Worm (Caenorhabditis elegans) whole organism, L4 larva: ENCODE measurements around the gene nxf-2.

ENCODE experiments used
- F10B5.3 ChIP-seq: sonication (generic microtip); optimal IDR thresholded peaks from 2 replicates; lab custom pipeline; 2016; ENCODE audit warnings: mild to moderate bottlenecking, missing genetic modification characterization, missing compliant biosample characterization
- F49E8.2 ChIP-seq: sonication (generic microtip); optimal IDR thresholded peaks from 2 replicates; lab custom pipeline; 2016; ENCODE audit warnings: missing compliant biosample characterization, mild to moderate bottlenecking, missing genetic modification characterization, borderline replicate concordance
- R02D3.7 ChIP-seq: fragments of 150-350 bp; sonication (generic microtip); optimal IDR thresholded peaks from 3 replicates; lab custom pipeline; 2014; ENCODE audit warnings: missing biosample characterization, missing genetic modification characterization
- T26A8.4 ChIP-seq: fragments of 200-800 bp; sonication (Bioruptor generic); IDR thresholded peaks from 2 replicates; pipeline ENCODE4 v1.3.6; 2022; ENCODE audit warnings: missing genetic modification characterization, missing compliant biosample characterization
- Y48G9A.11 ChIP-seq: fragments of 200-800 bp; sonication (Bioruptor generic); IDR thresholded peaks from 2 replicates; pipeline ENCODE4 v1.3.6; 2022; ENCODE audit warnings: missing genetic modification reagents, missing genetic modification characterization, missing compliant biosample characterization
- aha-1 ChIP-seq: fragments of 150-350 bp; peaks from one replicate; lab custom pipeline; 2014; ENCODE audit warnings: missing biosample characterization, missing genetic modification characterization
- attf-4 ChIP-seq: sonication (generic microtip); optimal IDR thresholded peaks from 3 replicates; lab custom pipeline; 2017; ENCODE audit warnings: missing biosample characterization, missing genetic modification characterization
- ceh-28 ChIP-seq: fragments of 150-350 bp; optimal IDR thresholded peaks from 2 replicates; lab custom pipeline; 2014; ENCODE audit warnings: missing biosample characterization, missing genetic modification reagents, missing genetic modification characterization
- ceh-44 ChIP-seq: fragments of 200-800 bp; sonication (Bioruptor generic); IDR thresholded peaks from 2 replicates; pipeline ENCODE4 v1.3.6; 2022; ENCODE audit warnings: missing genetic modification reagents, missing genetic modification characterization, missing compliant biosample characterization
- daf-16 ChIP-seq, 3 experiments: sonication (generic microtip); optimal IDR thresholded peaks; 2 replicates each; lab custom pipeline; 2016 to 2017; ENCODE audit warnings: missing genetic modification characterization in 3 of 3, missing genetic modification reagents in 3 of 3, mild to moderate bottlenecking in 2 of 3, missing compliant biosample characterization in 2 of 3, missing biosample characterization in 1 of 3, moderate library complexity in 1 of 3
- daf-8 ChIP-seq: fragments of 200-800 bp; sonication (Bioruptor generic); IDR thresholded peaks from 2 replicates; pipeline ENCODE4 v1.3.6; 2022; ENCODE audit warnings: missing genetic modification characterization, missing compliant biosample characterization
- dmd-6 ChIP-seq: fragments of 200-800 bp; sonication (Bioruptor generic); IDR thresholded peaks from 2 replicates; pipeline ENCODE4 v1.3.6; 2022; ENCODE audit warnings: missing genetic modification reagents, missing genetic modification characterization, missing compliant biosample characterization
- dmd-8 ChIP-seq: fragments of 200-800 bp; sonication (Bioruptor generic); IDR thresholded peaks from 2 replicates; pipeline ENCODE4 v1.3.6; 2022; ENCODE audit warnings: missing genetic modification characterization, missing compliant biosample characterization
- dmd-9 ChIP-seq: fragments of 200-800 bp; sonication (Bioruptor generic); IDR thresholded peaks from 2 replicates; pipeline ENCODE4 v1.3.6; 2022; ENCODE audit warnings: missing genetic modification reagents, missing genetic modification characterization, missing compliant biosample characterization
- dve-1 ChIP-seq: sonication (generic microtip); optimal IDR thresholded peaks from 2 replicates; lab custom pipeline; 2017; ENCODE audit warnings: antibody characterized with exemption, mild to moderate bottlenecking, missing genetic modification characterization, missing compliant biosample characterization; ENCODE audit not compliant: insufficient read depth
- egl-43 ChIP-seq: fragments of 200-800 bp; sonication (Bioruptor generic); IDR thresholded peaks from 2 replicates; pipeline ENCODE4 v1.3.6; 2022; ENCODE audit warnings: missing genetic modification reagents, missing genetic modification characterization, missing compliant biosample characterization
- hlh-11 ChIP-seq: fragments of 200-800 bp; sonication (Bioruptor generic); optimal IDR thresholded peaks from 2 replicates; lab custom pipeline; 2018; ENCODE audit warnings: mild to moderate bottlenecking, missing genetic modification characterization, missing compliant biosample characterization
- hmg-1.1 ChIP-seq: fragments of 200-800 bp; sonication (Bioruptor generic); IDR thresholded peaks from 2 replicates; pipeline ENCODE4 v1.3.6; 2022; ENCODE audit warnings: missing genetic modification reagents, missing genetic modification characterization, missing compliant biosample characterization
- jun-1 ChIP-seq: fragments of 150-350 bp; optimal IDR thresholded peaks from 2 replicates; lab custom pipeline; 2014; ENCODE audit warnings: missing biosample characterization, missing genetic modification reagents, missing genetic modification characterization
- lin-38 ChIP-seq: fragments of 200-800 bp; sonication (Bioruptor generic); IDR thresholded peaks from 2 replicates; pipeline ENCODE4 v1.3.6; 2022; ENCODE audit warnings: missing genetic modification reagents, missing genetic modification characterization, missing compliant biosample characterization
- lsy-2 ChIP-seq, 2 experiments: fragments of 150-350 bp in 1 of 2; sonication (generic microtip) in 1 of 2; optimal IDR thresholded peaks; 2 replicates each; lab custom pipeline; 2014 to 2017; ENCODE audit warnings: missing biosample characterization in 2 of 2, missing genetic modification characterization in 2 of 2
- madf-5 ChIP-seq, 2 experiments: fragments of 200-800 bp; sonication (Bioruptor generic); IDR thresholded peaks; 2 replicates each; pipeline ENCODE4 v1.3.6; 2022; ENCODE audit warnings: missing compliant biosample characterization in 2 of 2, missing genetic modification characterization in 2 of 2
- mdt-29 ChIP-seq: fragments of 200-800 bp; sonication (Bioruptor generic); IDR thresholded peaks from 2 replicates; pipeline ENCODE4 v1.3.6; 2022; ENCODE audit warnings: missing genetic modification reagents, missing genetic modification characterization, missing compliant biosample characterization
- mes-2 ChIP-seq: sonication (generic microtip); optimal IDR thresholded peaks from 2 replicates; lab custom pipeline; 2016; ENCODE audit warnings: missing genotype, mild to moderate bottlenecking, missing genetic modification characterization, missing compliant biosample characterization; ENCODE audit not compliant: poor library complexity, severe bottlenecking
- mxl-3 ChIP-seq: fragments of 200-800 bp; sonication (Bioruptor generic); optimal IDR thresholded peaks from 2 replicates; lab custom pipeline; 2018; ENCODE audit warnings: mild to moderate bottlenecking, missing genetic modification characterization, missing compliant biosample characterization
- nhr-102 ChIP-seq: sonication (generic microtip); optimal IDR thresholded peaks from 2 replicates; lab custom pipeline; 2016; ENCODE audit warnings: mild to moderate bottlenecking, missing genetic modification characterization, moderate library complexity, missing compliant biosample characterization
- nhr-41 ChIP-seq: fragments of 200-800 bp; sonication (Bioruptor generic); IDR thresholded peaks from 2 replicates; pipeline ENCODE4 v1.3.6; 2022; ENCODE audit warnings: missing genetic modification reagents, missing genetic modification characterization, missing compliant biosample characterization
- nhr-42 ChIP-seq: fragments of 200-800 bp; sonication (Bioruptor generic); IDR thresholded peaks from 2 replicates; pipeline ENCODE4 v1.3.6; 2022; ENCODE audit warnings: missing genetic modification characterization, missing compliant biosample characterization
- nhr-48 ChIP-seq: sonication (generic microtip); optimal IDR thresholded peaks from 2 replicates; lab custom pipeline; 2016; ENCODE audit warnings: mild to moderate bottlenecking, missing genetic modification characterization, missing compliant biosample characterization
- php-3 ChIP-seq: fragments of 200-800 bp; sonication (Bioruptor generic); IDR thresholded peaks from 2 replicates; pipeline ENCODE4 v1.3.6; 2022; ENCODE audit warnings: missing genetic modification reagents, missing genetic modification characterization, missing compliant biosample characterization
- saeg-2 ChIP-seq: fragments of 200-800 bp; sonication (Bioruptor generic); IDR thresholded peaks from 2 replicates; pipeline ENCODE4 v1.3.6; 2022; ENCODE audit warnings: missing genetic modification reagents, missing genetic modification characterization, missing compliant biosample characterization
- set-16 ChIP-seq: fragments of 200-800 bp; sonication (Bioruptor generic); IDR thresholded peaks from 2 replicates; pipeline ENCODE4 v1.3.6; 2022; ENCODE audit warnings: missing genetic modification reagents, missing genetic modification characterization, missing compliant biosample characterization
- snpc-1.2 ChIP-seq: fragments of 200-800 bp; sonication (Bioruptor generic); IDR thresholded peaks from 2 replicates; pipeline ENCODE4 v1.3.6; 2022; ENCODE audit warnings: missing genetic modification reagents, missing genetic modification characterization, missing compliant biosample characterization
- snpc-4 ChIP-seq: fragments of 150-350 bp; optimal IDR thresholded peaks from 2 replicates; lab custom pipeline; 2014; ENCODE audit warnings: missing biosample characterization, missing genetic modification characterization
- spr-1 ChIP-seq: sonication (generic microtip); optimal IDR thresholded peaks from 2 replicates; lab custom pipeline; 2016; ENCODE audit warnings: mild to moderate bottlenecking, missing genetic modification characterization, missing compliant biosample characterization
- unc-62 ChIP-seq, 3 experiments: fragments of 150-350 bp in 1 of 3; sonication (generic microtip); optimal IDR thresholded peaks in 2 of 3; peaks in 1 of 3; 1 replicate in 1 of 3; 2 replicates in 2 of 3; lab custom pipeline; 2014 to 2017; ENCODE audit warnings: missing biosample characterization in 3 of 3, missing genetic modification characterization in 3 of 3, missing genetic modification reagents in 3 of 3, missing genotype in 1 of 3
- ztf-7 ChIP-seq: fragments of 150-350 bp; optimal IDR thresholded peaks from 2 replicates; lab custom pipeline; 2014; ENCODE audit warnings: missing biosample characterization, missing genetic modification characterization

nxf-2 gene

DNA sequence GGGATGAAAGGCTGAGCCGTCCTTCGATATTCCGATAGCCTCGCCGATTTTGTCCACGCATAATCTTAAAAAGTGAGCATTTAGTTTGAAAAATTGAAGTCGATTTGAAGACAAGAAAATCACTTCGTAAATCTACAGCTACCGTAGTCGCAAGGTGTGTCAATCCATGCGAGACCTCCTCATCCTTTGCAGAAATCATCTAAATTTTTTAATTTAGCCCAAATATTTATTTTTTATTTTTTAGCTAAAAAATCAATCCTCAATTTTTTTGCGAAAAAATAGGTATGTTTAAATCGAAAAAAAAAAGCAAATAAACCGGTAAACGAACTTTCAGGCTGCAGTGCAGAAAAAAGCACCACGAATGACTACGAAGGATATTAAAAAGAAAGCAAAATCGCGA lies at the start of gene nxf-2, which contains the start of gene set-31:
TSS of gene nxf-2 (minus strand) at position 101 of the 400 bp plus-strand sequence.
TSS of gene set-31 (plus strand) at position 169 of the 400 bp plus-strand sequence.
- TF ChIP-seq dmd-8 (GFP tag; lab: Robert Waterston, UW) (no peak), mxl-3 (GFP tag; lab: Kevin White, UChicago) (no peak), attf-4 (no peak), jun-1 (no peak), unc-62 (GFP tag; optimal IDR thresholded peaks at IDR 0.05 in 1 of 2; lab: Kevin White, UChicago) (peak in 1 of 2 experiments; percentile 19), unc-62 (tag; optimal IDR thresholded peaks at IDR 0.05; lab: Kevin White, UChicago) (no peak), ztf-7 (tag; lab: Kevin White, UChicago) (no peak), lsy-2 (tag; optimal IDR thresholded peaks at IDR 0.05; lab: Kevin White, UChicago) (peak in 1 of 2 experiments; percentile 19), R02D3.7 (tag; lab: Kevin White, UChicago) (peak; percentile 39), daf-8 (GFP tag; lab: Robert Waterston, UW) (no peak), aha-1 (tag; lab: Kevin White, UChicago) (no peak)

- TF ChIP-seq ceh-28 (tag; lab: Kevin White, UChicago) (no peak), daf-16 (GFP tag; optimal IDR thresholded peaks at IDR 0.05; lab: Kevin White, UChicago) (peak in 1 of 2 experiments; percentile 95), daf-16 (tag; optimal IDR thresholded peaks at IDR 0.05; lab: Kevin White, UChicago) (no peak), daf-8 (GFP tag; lab: Robert Waterston, UW) (no peak)
- TF ChIP-seq, all 104 proteins: peak for 1
These were observed 46.7 kb upstream of the nxf-2 start, which contains the start of gene F08H9.4 for ce11 chrV:14464368-14464767. TSS of gene F08H9.4 (minus strand) at chrV:14464428.

- TF ChIP-seq spr-1 (peak; percentile 59), daf-16 (GFP tag; optimal IDR thresholded peaks at IDR 0.05; lab: Kevin White, UChicago) (peak in 1 of 2 experiments; percentile 60), daf-16 (tag; optimal IDR thresholded peaks at IDR 0.05; lab: Kevin White, UChicago) (peak; percentile 50), mdt-29 (GFP tag; lab: Robert Waterston, UW) (0 out of 2 replicates have a peak, but pooled peaks have one; percentile 36), set-16 (GFP tag; lab: Robert Waterston, UW) (peak; percentile 54), saeg-2 (0 out of 2 replicates have a peak, but pooled peaks have one; percentile 13), php-3 (GFP tag; lab: Robert Waterston, UW) (peak; percentile 58; the same call in 1 of the 2 replicates), egl-43 (GFP tag; lab: Robert Waterston, UW) (peak; percentile 76), ceh-44 (GFP tag; lab: Robert Waterston, UW) (peak; percentile 87), snpc-1.2 (peak; percentile 73), dmd-8 (GFP tag; lab: Robert Waterston, UW) (0 out of 2 replicates have a peak, but pooled peaks have one; percentile 38), hmg-1.1 (0 out of 2 replicates have a peak, but pooled peaks have one; percentile 30), lin-38 (GFP tag; lab: Robert Waterston, UW) (peak; percentile 64), mes-2 (tag; lab: Kevin White, UChicago) (peak; percentile 24), dmd-9 (GFP tag; lab: Robert Waterston, UW) (0 out of 2 replicates have a peak, but pooled peaks have one; percentile 20), nhr-48 (tag; lab: Kevin White, UChicago) (peak; percentile 46), T26A8.4 (GFP tag; lab: Robert Waterston, UW) (peak; percentile 79), hlh-11 (tag; lab: Kevin White, UChicago) (peak; percentile 24), F49E8.2 (tag; lab: Kevin White, UChicago) (peak; percentile 63), dmd-6 (GFP tag; lab: Robert Waterston, UW) (peak; percentile 43), madf-5 (GFP tag; IDR thresholded peaks at IDR 0.05; lab: Robert Waterston, UW) (0 out of 4 replicates have a peak, but pooled peaks of 1 of the 2 experiments have one; percentile 18), dve-1 (peak; percentile 76), Y48G9A.11 (GFP tag; lab: Robert Waterston, UW) (peak; percentile 67), nhr-102 (peak; percentile 70), F10B5.3 (peak; percentile 28), nhr-42 (GFP tag; lab: Robert Waterston, UW) (0 out of 2 replicates have a peak, but pooled peaks have one; percentile 30), nhr-41 (0 out of 2 replicates have a peak, but pooled peaks have one; percentile 37), snpc-4 (tag; lab: Kevin White, UChicago) (peak; percentile 69)
These were observed 45.5 kb upstream of the nxf-2 start, which contains the start of gene F08H9.3 for ce11 chrV:14463087-14463486. TSS of gene F08H9.3 (minus strand) at chrV:14463338.
